Worm (Caenorhabditis elegans): ENCODE measurements around the gene pdf-1.

The pdf-1 gene

ce11 chrIII:6912381-6912780 is at the start of gene pdf-1:
TSS of gene pdf-1 (minus strand) at chrIII:6912481.
- TF ChIP-seq elt-4 (tag; optimal IDR thresholded peaks at IDR 0.05) (no peak), unc-42 (tag; optimal IDR thresholded peaks at IDR 0.05) (no peak), pros-1 (tag; optimal IDR thresholded peaks at IDR 0.05) (no peak), ceh-9 (tag; optimal IDR thresholded peaks at IDR 0.05) (no peak), Y22D7AL.16 (tag; optimal IDR thresholded peaks at IDR 0.05) (no peak), fkh-10 (GFP tag; optimal IDR thresholded peaks at IDR 0.05) (no peak), pax-1 (tag; optimal IDR thresholded peaks at IDR 0.05) (no peak), fkh-6 (tag; optimal IDR thresholded peaks at IDR 0.05) (no peak), tbx-7 (tag; optimal IDR thresholded peaks at IDR 0.05) (no peak), zip-5 (tag; optimal IDR thresholded peaks at IDR 0.05) (no peak), nhr-11 (tag; optimal IDR thresholded peaks at IDR 0.05) (no peak), K09A11.1 (tag; optimal IDR thresholded peaks at IDR 0.05; ENCODE audit: insufficient read depth) (no peak), madf-2 (tag; optimal IDR thresholded peaks at IDR 0.05) (no peak)

ce11 chrIII:6961167-6961566 is 48.9 kb upstream of the pdf-1 start:
- TF ChIP-seq odd-2 (tag; optimal IDR thresholded peaks at IDR 0.05) (peak; percentile 20), zip-5 (tag; optimal IDR thresholded peaks at IDR 0.05) (no peak), elt-4 (tag; optimal IDR thresholded peaks at IDR 0.05) (no peak), nfya-1 (tag; optimal IDR thresholded peaks at IDR 0.05) (peak; percentile 52)

- no peak for TF ChIP-seq lim-6 (tag; optimal IDR thresholded peaks at IDR 0.05)
- TF ChIP-seq ceh-19 (GFP tag; optimal IDR thresholded peaks at IDR 0.05), result no peak
- no peak for TF ChIP-seq C08G9.2 (tag; optimal IDR thresholded peaks at IDR 0.05)
- TF ChIP-seq ahr-1 (tag; optimal IDR thresholded peaks at IDR 0.05), result no peak
These were observed 46.5 kb upstream of the pdf-1 start for ce11 chrIII:6958674-6959241.

ce11 chrIII:6955766-6956165 is 43.5 kb upstream of the pdf-1 start:
- no peak for TF ChIP-seq pat-9 (tag; optimal IDR thresholded peaks at IDR 0.05)
- no peak for TF ChIP-seq ahr-1 (tag; optimal IDR thresholded peaks at IDR 0.05)
- no peak for TF ChIP-seq elt-4 (tag; optimal IDR thresholded peaks at IDR 0.05)
- no peak for TF ChIP-seq tbx-2 (tag; optimal IDR thresholded peaks at IDR 0.05)
- no peak for TF ChIP-seq lim-6 (tag; optimal IDR thresholded peaks at IDR 0.05)
- no peak for TF ChIP-seq C08G9.2 (tag; optimal IDR thresholded peaks at IDR 0.05)
- TF ChIP-seq fkh-10 (GFP tag; optimal IDR thresholded peaks at IDR 0.05), result no peak
- no peak for TF ChIP-seq unc-86 (tag; optimal IDR thresholded peaks at IDR 0.05)
- no peak for TF ChIP-seq madf-2 (tag; optimal IDR thresholded peaks at IDR 0.05)
- TF ChIP-seq hlh-6 (tag; optimal IDR thresholded peaks at IDR 0.05), result no peak
- TF ChIP-seq rnt-1 (tag; optimal IDR thresholded peaks at IDR 0.05), result no peak
- no peak for TF ChIP-seq F13H6.1 (tag; optimal IDR thresholded peaks at IDR 0.05)
- TF ChIP-seq zip-5 (tag; optimal IDR thresholded peaks at IDR 0.05), result no peak
- TF ChIP-seq ceh-6 (GFP tag; optimal IDR thresholded peaks at IDR 0.05), result no peak
- TF ChIP-seq nfya-1 (tag; optimal IDR thresholded peaks at IDR 0.05), result no peak
- no peak for TF ChIP-seq ceh-45 (GFP tag; IDR thresholded peaks at IDR 0.05)
- no peak for TF ChIP-seq ama-1 (optimal IDR thresholded peaks at IDR 0.05)

ce11 chrIII:6953978-6954377 is 41.7 kb upstream of the pdf-1 start:
- TF ChIP-seq ceh-2 (tag; optimal IDR thresholded peaks at IDR 0.05), result no peak

- TF ChIP-seq ceh-48 (tag; optimal IDR thresholded peaks at IDR 0.05) (no peak), sox-4 (tag; optimal IDR thresholded peaks at IDR 0.05) (no peak), nhr-232 (tag; optimal IDR thresholded peaks at IDR 0.05) (no peak)
These were observed 41.1 kb upstream of the pdf-1 start for ce11 chrIII:6953373-6953772.
